Worm (Caenorhabditis elegans) whole organism, midembryonic: ENCODE measurements around the gene srj-45.

Experiments used
- T22C8.4 ChIP-seq: fragments of 200-800 bp; sonication (Bioruptor generic); IDR thresholded peaks from 2 replicates; pipeline ENCODE4 v1.3.6; 2022; ENCODE audit warnings: missing genetic modification characterization, missing compliant biosample characterization
- cog-1 ChIP-seq: sonication (generic microtip); optimal IDR thresholded peaks from 2 replicates; lab custom pipeline; 2016; ENCODE audit warnings: missing genetic modification characterization, missing compliant biosample characterization
- flt-1 ChIP-seq: fragments of 200-800 bp; sonication (Bioruptor generic); IDR thresholded peaks from 2 replicates; pipeline ENCODE4 v1.3.6; 2022; ENCODE audit warnings: missing genetic modification characterization, missing compliant biosample characterization
- klf-2 ChIP-seq: fragments of 200-800 bp; sonication (Bioruptor generic); conservative IDR thresholded peaks from 2 replicates; pipeline ENCODE4 v1.3.6; 2022; ENCODE audit warnings: missing genetic modification reagents, missing genetic modification characterization, missing compliant biosample characterization
- med-1 ChIP-seq: sonication (generic microtip); optimal IDR thresholded peaks from 2 replicates; lab custom pipeline; 2017; ENCODE audit warnings: missing genetic modification characterization, mild to moderate bottlenecking, missing compliant biosample characterization, antibody characterized with exemption, missing genetic modification reagents; ENCODE audit not compliant: insufficient read depth
- ref-1 ChIP-seq: fragments of 200-800 bp; sonication (Bioruptor generic); conservative IDR thresholded peaks from 2 replicates; pipeline ENCODE4 v1.3.6; 2022; ENCODE audit warnings: missing genetic modification reagents, missing genetic modification characterization, missing compliant biosample characterization
- tab-1 ChIP-seq: fragments of 200-800 bp; sonication (Bioruptor generic); IDR thresholded peaks from 2 replicates; pipeline ENCODE4 v1.3.6; 2022; ENCODE audit warnings: missing genetic modification characterization, missing compliant biosample characterization
- ztf-23 ChIP-seq: fragments of 200-800 bp; sonication (Bioruptor generic); IDR thresholded peaks from 2 replicates; pipeline ENCODE4 v1.3.6; 2022; ENCODE audit warnings: missing genetic modification reagents, missing genetic modification characterization, missing compliant biosample characterization
- ztf-29 ChIP-seq: fragments of 200-800 bp; sonication (Bioruptor generic); IDR thresholded peaks from 2 replicates; pipeline ENCODE4 v1.3.6; 2022; ENCODE audit warnings: missing genetic modification reagents, missing genetic modification characterization, missing compliant biosample characterization

The srj-45 gene

DNA sequence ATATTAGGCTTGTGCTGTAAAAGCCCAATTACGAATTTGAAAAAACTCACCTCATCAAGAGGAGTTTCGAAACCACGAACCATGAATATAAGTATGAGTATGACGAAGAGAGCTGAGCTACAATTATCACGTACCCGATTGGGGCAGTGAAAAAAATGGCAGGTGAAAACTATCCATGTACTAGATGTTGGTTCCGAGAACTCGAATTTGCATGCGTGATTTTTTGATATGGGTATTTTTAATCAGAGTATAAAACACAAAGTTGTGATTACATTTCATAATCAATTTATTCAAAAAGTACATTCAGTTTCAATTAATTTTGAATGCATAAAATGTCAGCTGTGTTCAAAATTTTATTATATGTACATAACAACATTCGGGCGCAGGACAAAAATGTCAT lies 22.5 kb downstream of the srj-45 start, which contains the start of gene F54E2.9:
Gene F54E2.9, minus strand, starts transcription at position 132 of the 400 bp plus-strand sequence.
- TF ChIP-seq ztf-23 (GFP tag; lab: Robert Waterston, UW) (no peak), T22C8.4 (no peak), klf-2 (no peak), cog-1 (tag; lab: Kevin White, UChicago) (no peak)

- TF ChIP-seq ztf-29 (GFP tag; lab: Robert Waterston, UW) (no peak), klf-2 (no peak), cog-1 (tag; lab: Kevin White, UChicago) (no peak), ztf-23 (GFP tag; lab: Robert Waterston, UW) (no peak), flt-1 (GFP tag; lab: Robert Waterston, UW) (no peak), tab-1 (GFP tag; lab: Robert Waterston, UW) (no peak), med-1 (GFP tag; lab: Kevin White, UChicago) (no peak), T22C8.4 (no peak), ref-1 (GFP tag; lab: Robert Waterston, UW) (no peak)
Measured at ce11 chrV:2810164-2810563, 26.2 kb downstream of the srj-45 start, which contains the start of gene F54E2.1. Gene F54E2.1, plus strand, starts transcription at chrV:2810398.

ce11 chrV:2809443-2809842 lies 27.0 kb downstream of the srj-45 start:
- TF ChIP-seq cog-1 (tag; lab: Kevin White, UChicago) (no peak), T22C8.4 (no peak), ref-1 (GFP tag; lab: Robert Waterston, UW) (no peak), klf-2 (no peak), ztf-23 (GFP tag; lab: Robert Waterston, UW) (no peak), ztf-29 (GFP tag; lab: Robert Waterston, UW) (no peak), med-1 (GFP tag; lab: Kevin White, UChicago) (no peak), flt-1 (GFP tag; lab: Robert Waterston, UW) (no peak), tab-1 (GFP tag; lab: Robert Waterston, UW) (no peak)

DNA sequence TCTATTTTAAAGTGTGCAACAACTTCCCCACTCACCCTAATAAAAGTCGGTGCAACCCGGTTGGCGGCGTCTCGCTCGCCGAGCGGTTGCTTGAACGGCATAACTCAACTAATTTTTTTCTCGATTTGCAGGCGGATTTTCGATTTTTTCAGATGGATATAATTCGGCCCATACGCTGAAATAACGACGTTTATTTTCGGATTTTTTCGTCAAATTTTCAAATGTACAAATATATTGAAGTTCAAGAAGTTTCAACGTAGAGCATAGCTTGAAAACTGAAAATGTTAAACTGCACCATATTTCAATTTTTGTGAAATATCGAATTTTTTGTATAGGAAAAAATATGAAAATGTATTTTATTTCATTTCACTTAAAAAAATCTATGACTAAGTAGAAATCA lies 28.6 kb downstream of the srj-45 start, which contains the start of gene ketn-1:
Gene ketn-1, minus strand, starts transcription at position 101 of the 400 bp plus-strand sequence.
- no peak for TF ChIP-seq cog-1 (tag; lab: Kevin White, UChicago)
- TF ChIP-seq klf-2, result no peak
- TF ChIP-seq flt-1 (GFP tag; lab: Robert Waterston, UW), result no peak
- no peak for TF ChIP-seq med-1 (GFP tag; lab: Kevin White, UChicago)
- TF ChIP-seq ref-1 (GFP tag; lab: Robert Waterston, UW), result no peak
- no peak for TF ChIP-seq ztf-29 (GFP tag; lab: Robert Waterston, UW)
- TF ChIP-seq ztf-23 (GFP tag; lab: Robert Waterston, UW), result no peak
- no peak for TF ChIP-seq T22C8.4
- no peak for TF ChIP-seq tab-1 (GFP tag; lab: Robert Waterston, UW)

DNA sequence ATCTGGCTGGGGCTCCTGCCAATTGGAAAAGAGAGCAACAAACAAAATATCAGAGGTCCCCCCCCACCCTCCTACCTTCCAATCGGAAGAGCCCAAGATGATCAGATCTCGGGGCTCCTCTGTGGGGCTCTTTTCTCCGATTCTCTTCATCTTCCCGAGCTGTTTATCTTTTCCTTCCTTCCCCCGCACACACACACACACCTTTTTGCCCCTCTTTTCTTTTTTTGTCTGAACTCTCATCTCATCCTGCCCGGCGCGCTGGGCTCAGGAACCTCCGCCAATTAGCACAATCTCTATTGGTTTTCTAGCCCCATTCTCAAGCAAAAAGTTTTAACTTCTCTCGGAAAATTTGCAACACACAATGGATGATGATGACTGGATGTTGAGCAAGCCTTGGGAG lies 33.1 kb downstream of the srj-45 start:
- TF ChIP-seq tab-1 (GFP tag; lab: Robert Waterston, UW) (no peak), cog-1 (tag; lab: Kevin White, UChicago) (no peak), T22C8.4 (no peak), ref-1 (GFP tag; lab: Robert Waterston, UW) (no peak), ztf-29 (GFP tag; lab: Robert Waterston, UW) (no peak), klf-2 (no peak), ztf-23 (GFP tag; lab: Robert Waterston, UW) (no peak), med-1 (GFP tag; lab: Kevin White, UChicago) (no peak), flt-1 (GFP tag; lab: Robert Waterston, UW) (no peak)

ce11 chrV:2801955-2802354 lies 34.4 kb downstream of the srj-45 start:
- TF ChIP-seq flt-1 (GFP tag; lab: Robert Waterston, UW) (no peak), T22C8.4 (no peak), ztf-23 (GFP tag; lab: Robert Waterston, UW) (no peak), tab-1 (GFP tag; lab: Robert Waterston, UW) (no peak), klf-2 (no peak), ztf-29 (GFP tag; lab: Robert Waterston, UW) (no peak), med-1 (GFP tag; lab: Kevin White, UChicago) (no peak), cog-1 (tag; lab: Kevin White, UChicago) (no peak), ref-1 (GFP tag; lab: Robert Waterston, UW) (no peak)

DNA sequence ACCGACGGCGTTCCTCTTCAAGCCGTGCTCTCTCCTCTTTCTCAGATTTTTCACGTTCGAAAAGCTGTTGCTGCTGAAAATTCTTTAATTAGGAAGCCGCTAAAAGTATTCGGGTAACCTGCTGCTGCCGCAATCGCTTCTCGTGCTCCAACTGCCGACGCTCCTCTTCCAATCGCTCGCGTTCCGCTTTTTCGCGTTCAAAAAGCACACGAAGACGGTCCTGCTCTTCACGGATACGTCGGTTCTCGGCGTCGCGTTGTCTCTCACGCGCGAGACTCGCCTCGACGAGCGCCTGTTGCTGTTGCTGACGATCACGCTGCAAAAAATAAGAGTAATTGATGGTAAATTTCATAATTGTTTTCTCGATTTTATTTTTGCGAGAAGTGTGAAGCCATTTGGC lies 35.7 kb downstream of the srj-45 start:
- TF ChIP-seq med-1 (GFP tag; lab: Kevin White, UChicago), result no peak
- TF ChIP-seq ztf-23 (GFP tag; lab: Robert Waterston, UW), result no peak
- no peak for TF ChIP-seq klf-2
- TF ChIP-seq ref-1 (GFP tag; lab: Robert Waterston, UW), result no peak
- no peak for TF ChIP-seq ztf-29 (GFP tag; lab: Robert Waterston, UW)
- no peak for TF ChIP-seq tab-1 (GFP tag; lab: Robert Waterston, UW)
- no peak for TF ChIP-seq cog-1 (tag; lab: Kevin White, UChicago)
- no peak for TF ChIP-seq T22C8.4
- no peak for TF ChIP-seq flt-1 (GFP tag; lab: Robert Waterston, UW)

ce11 chrV:2799172-2799869 lies 37.1 kb downstream of the srj-45 start:
- TF ChIP-seq cog-1 (tag; lab: Kevin White, UChicago) (no peak), ztf-29 (GFP tag; lab: Robert Waterston, UW) (no peak)

DNA sequence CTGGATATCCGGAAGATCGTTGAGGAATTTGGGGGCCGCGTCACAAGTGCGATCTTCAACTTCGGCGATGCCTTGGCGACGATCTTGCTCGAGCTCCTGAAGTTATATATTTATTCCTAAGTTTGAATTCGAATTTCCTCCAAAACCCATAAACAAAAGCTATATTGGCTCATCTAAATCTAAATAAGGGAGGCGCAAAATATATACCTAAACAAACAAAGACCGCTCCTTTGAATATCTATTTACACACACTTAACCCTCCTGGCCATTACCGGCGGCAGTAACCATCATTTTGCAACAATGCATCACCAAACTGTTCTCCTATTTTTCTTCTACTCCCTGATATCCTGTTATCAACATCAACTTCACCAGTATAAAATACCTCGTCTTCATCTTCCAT lies 40.4 kb downstream of the srj-45 start, which contains the start of gene F54E2.2:
Gene F54E2.2, plus strand, starts transcription at position 301 of the 400 bp plus-strand sequence.
- TF ChIP-seq klf-2 (no peak), flt-1 (GFP tag; lab: Robert Waterston, UW) (no peak), cog-1 (tag; lab: Kevin White, UChicago) (no peak), ztf-29 (GFP tag; lab: Robert Waterston, UW) (no peak), ref-1 (GFP tag; lab: Robert Waterston, UW) (no peak), T22C8.4 (no peak), ztf-23 (GFP tag; lab: Robert Waterston, UW) (no peak), tab-1 (GFP tag; lab: Robert Waterston, UW) (no peak), med-1 (GFP tag; lab: Kevin White, UChicago) (no peak)
